Fruit fly (Drosophila melanogaster): ENCODE results near the gene CG32276.

The CG32276 gene

DNA sequence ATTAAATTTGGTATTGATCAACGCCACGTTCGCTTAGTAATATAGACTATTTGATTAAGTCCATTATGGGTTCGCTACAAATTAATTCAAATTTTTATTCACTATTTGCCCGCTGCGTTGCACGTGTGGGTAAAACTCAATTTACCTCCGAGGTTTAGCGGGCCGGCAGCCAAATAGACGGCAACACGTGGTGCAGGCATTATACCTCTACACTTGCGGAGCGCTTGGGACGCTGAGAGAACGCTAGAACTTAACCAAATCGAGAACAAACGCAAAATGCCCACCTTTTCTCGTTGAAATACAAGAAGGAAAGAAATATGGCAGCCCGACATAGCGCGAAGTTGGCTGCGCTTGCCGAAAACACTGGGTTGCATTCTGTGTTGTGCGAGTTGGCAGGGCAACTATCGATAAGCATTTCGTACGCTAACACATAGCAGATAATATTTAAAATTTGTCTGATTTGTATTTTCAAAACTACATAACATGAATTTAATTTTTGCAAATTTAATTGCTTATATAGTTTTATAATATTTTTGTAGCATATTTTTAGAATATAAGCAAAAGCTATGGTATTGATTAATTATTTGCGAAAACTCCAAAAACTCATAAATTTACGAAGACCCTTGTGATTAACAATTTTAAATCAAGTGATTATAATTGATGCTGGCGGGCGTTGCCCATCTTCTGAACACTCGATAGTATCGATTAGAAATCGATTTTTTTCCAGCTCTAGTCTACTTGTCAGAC lies 24.0 kb upstream of the CG32276 start, which contains the start of the genes RpL28 and eIF1:
TSS of gene RpL28 (minus strand) at position 318 of the 747 bp plus-strand sequence.
TSS of gene eIF1 (plus strand) at position 699 of the 747 bp plus-strand sequence.
- TF ChIP-seq Dfd (GFP tag; optimal IDR thresholded peaks at IDR 0.05): no peak
- TF ChIP-seq Vsx2 (GFP tag; optimal IDR thresholded peaks at IDR 0.05; ENCODE audit: partially characterized antibody): no peak
- TF ChIP-seq pan (optimal IDR thresholded peaks at IDR 0.05): no peak
- peak; percentile 96 for TF ChIP-seq rgr (GFP tag; optimal IDR thresholded peaks at IDR 0.05)
- TF ChIP-seq foxo (GFP tag; optimal IDR thresholded peaks at IDR 0.05): peak in 1 of 2 experiments; percentile 90
- TF ChIP-seq Hnf4 (GFP tag; optimal IDR thresholded peaks at IDR 0.05): peak; percentile 82
- TF ChIP-seq usp (GFP tag; optimal IDR thresholded peaks at IDR 0.05): no peak
- TF ChIP-seq psq (GFP tag; optimal IDR thresholded peaks at IDR 0.05): peak; percentile 75
- no peak for TF ChIP-seq GATAd (GFP tag; optimal IDR thresholded peaks at IDR 0.05)
- TF ChIP-seq h (GFP tag; optimal IDR thresholded peaks at IDR 0.05): peak; percentile 89
- TF ChIP-seq Dif (GFP tag; optimal IDR thresholded peaks at IDR 0.05; ENCODE audit: partially characterized antibody): peak; percentile 14
- peak; percentile 92 for TF ChIP-seq sv (GFP tag; optimal IDR thresholded peaks at IDR 0.05)
- no peak for TF ChIP-seq CrebA (GFP tag; optimal IDR thresholded peaks at IDR 0.05; ENCODE audit: borderline replicate concordance)
- TF ChIP-seq br (GFP tag; optimal IDR thresholded peaks at IDR 0.05): peak; percentile 66
- peak; percentile 92 for TF ChIP-seq CG9705 (GFP tag; optimal IDR thresholded peaks at IDR 0.05)
- TF ChIP-seq OdsH (GFP tag; optimal IDR thresholded peaks at IDR 0.05): peak; percentile 84
- TF ChIP-seq Abd-B (GFP tag; optimal IDR thresholded peaks at IDR 0.05): no peak
- TF ChIP-seq Hr83 (GFP tag; optimal IDR thresholded peaks at IDR 0.05; ENCODE audit: poor library complexity, severe bottlenecking): peak; percentile 99
- peak; percentile 65 for TF ChIP-seq Myc (optimal IDR thresholded peaks at IDR 0.05)
- TF ChIP-seq ey (GFP tag; optimal IDR thresholded peaks at IDR 0.05): peak; percentile 66
- TF ChIP-seq dmrt93B (GFP tag; optimal IDR thresholded peaks at IDR 0.05): peak; percentile 96
- peak; percentile 55 for TF ChIP-seq fru (GFP tag; optimal IDR thresholded peaks at IDR 0.05)
- TF ChIP-seq CG32264 (GFP tag; optimal IDR thresholded peaks at IDR 0.05): peak; percentile 65
- no peak for TF ChIP-seq lola (GFP tag; optimal IDR thresholded peaks at IDR 0.05)
- no peak for TF ChIP-seq dl (GFP tag; optimal IDR thresholded peaks at IDR 0.05; ENCODE audit: insufficient read depth in 1 of 2, partially characterized antibody in 2 of 2)
- peak; percentile 85 for TF ChIP-seq Mio (GFP tag; optimal IDR thresholded peaks at IDR 0.05)
- no peak for TF ChIP-seq brk (GFP tag; optimal IDR thresholded peaks at IDR 0.05)
- TF ChIP-seq jim (GFP tag; optimal IDR thresholded peaks at IDR 0.05): no peak
- TF ChIP-seq Hr78 (GFP tag; optimal IDR thresholded peaks at IDR 0.05): no peak
- TF ChIP-seq HLH106 (tag; optimal IDR thresholded peaks at IDR 0.05): peak; percentile 86
- peak; percentile 45 for TF ChIP-seq woc (GFP tag; optimal IDR thresholded peaks at IDR 0.05)
- TF ChIP-seq tai (GFP tag; optimal IDR thresholded peaks at IDR 0.05): no peak
- TF ChIP-seq sage (GFP tag; optimal IDR thresholded peaks at IDR 0.05): no peak
- peak; percentile 91 for TF ChIP-seq Sp1 (GFP tag; optimal IDR thresholded peaks at IDR 0.05)
- peak; percentile 84 for TF ChIP-seq Jra (GFP tag; optimal IDR thresholded peaks at IDR 0.05)
- TF ChIP-seq N (GFP tag; optimal IDR thresholded peaks at IDR 0.05): no peak
- no peak for TF ChIP-seq Rel (GFP tag; optimal IDR thresholded peaks at IDR 0.05)
- TF ChIP-seq Rel (tag; optimal IDR thresholded peaks at IDR 0.05): peak; percentile 59
- TF ChIP-seq dsf (GFP tag; optimal IDR thresholded peaks at IDR 0.05; ENCODE audit: borderline replicate concordance): peak; percentile 83

DNA sequence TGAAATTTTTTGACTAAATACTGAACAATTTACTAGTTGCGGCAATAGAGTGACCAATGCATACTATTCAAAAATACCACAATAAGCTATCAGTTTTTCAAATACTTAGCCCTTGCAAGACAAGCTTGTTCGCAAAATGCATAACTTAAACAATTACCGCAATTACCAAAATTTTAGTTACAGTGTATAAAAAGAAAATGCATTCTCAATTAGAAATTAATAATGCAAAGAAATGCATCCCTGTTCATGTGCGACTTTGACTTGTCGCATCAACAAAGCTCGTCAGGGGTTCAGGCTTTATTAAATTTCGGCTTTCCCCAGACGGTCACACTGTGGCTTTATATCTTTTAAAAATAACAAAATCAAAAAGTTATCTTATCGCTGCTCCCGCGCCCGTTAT lies 20.0 kb upstream of the CG32276 start, which contains the start of the genes hob and nSMase:
TSS of gene hob (minus strand) at position 62 of the 400 bp plus-strand sequence.
TSS of gene nSMase (plus strand) at position 298 of the 400 bp plus-strand sequence.
- TF ChIP-seq OdsH (GFP tag; optimal IDR thresholded peaks at IDR 0.05): peak; percentile 34
- TF ChIP-seq foxo (GFP tag; optimal IDR thresholded peaks at IDR 0.05): no peak
